Fruit fly (Drosophila melanogaster) whole organism: ENCODE results near the gene CheB38c.

ENCODE experiments used
- CG8478 ChIP-seq: fragments of >200 bp; optimal IDR thresholded peaks from 2 replicates; lab custom pipeline; 2018; ENCODE audit warnings: inconsistent platforms
- EcR ChIP-seq, 2 experiments: fragments of >200 bp; optimal IDR thresholded peaks; 2 replicates each; lab custom pipeline; 2017; ENCODE audit warnings: missing biosample characterization in 2 of 2, missing genetic modification characterization in 2 of 2, missing genetic modification reagents in 2 of 2
- psq ChIP-seq: fragments of >200 bp; optimal IDR thresholded peaks from 2 replicates; lab custom pipeline; 2017

DNA sequence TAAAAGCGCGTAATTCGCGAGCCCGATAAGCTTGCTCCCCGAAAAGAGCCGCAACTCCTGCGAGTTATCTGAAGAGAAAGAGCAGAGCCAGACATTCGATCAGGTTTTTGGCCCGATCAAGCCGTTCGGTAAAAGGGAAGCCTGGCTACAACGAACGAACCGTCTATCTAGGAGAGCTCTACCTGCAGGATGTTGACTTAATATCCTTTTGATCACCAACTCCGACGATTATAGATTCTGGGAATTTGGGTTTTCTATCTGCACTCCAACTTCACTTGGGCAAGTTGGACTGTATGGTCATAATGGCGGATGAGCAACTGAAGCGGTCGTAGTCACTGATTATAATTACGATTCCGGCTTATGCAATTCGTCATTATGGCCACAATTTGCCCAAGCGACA lies 18.5 kb downstream of the CheB38c start:
- TF ChIP-seq psq (lab: Kevin White, UChicago): no peak
- no peak for TF ChIP-seq EcR (GFP tag; optimal IDR thresholded peaks at IDR 0.05; lab: Kevin White, UChicago)
- no peak for TF ChIP-seq CG8478
